Fruit fly (Drosophila melanogaster): Measurements from ENCODE around the gene Gug.
A peak's percentile ranks its signal among the peaks of the same experiment; 100 is the strongest.

Gene Gug

dm6 chr3L:8418984-8419383, 30.7 kb upstream of the Gug start:
- TF ChIP-seq CG7368 (GFP tag; optimal IDR thresholded peaks at IDR 0.05) (no peak), Sox15 (GFP tag; optimal IDR thresholded peaks at IDR 0.05) (peak; percentile 28), Gug (GFP tag; IDR thresholded peaks at IDR 0.05) (peak; percentile 97), svp (GFP tag) (no peak), CG10631 (GFP tag; optimal IDR thresholded peaks at IDR 0.05) (peak; percentile 81), Ets21C (GFP tag; optimal IDR thresholded peaks at IDR 0.05) (no peak), CG6792 (GFP tag; optimal IDR thresholded peaks at IDR 0.05) (peak; percentile 53), OdsH (GFP tag; optimal IDR thresholded peaks at IDR 0.05) (peak; percentile 82), CG11762 (GFP tag; optimal IDR thresholded peaks at IDR 0.05; ENCODE audit: insufficient read depth) (peak; percentile 69), fd85E (GFP tag; optimal IDR thresholded peaks at IDR 0.05) (no peak), pdm3 (GFP tag; optimal IDR thresholded peaks at IDR 0.05) (peak; percentile 78), CG11294 (GFP tag; IDR thresholded peaks at IDR 0.05) (peak; percentile 84), vri (GFP tag; optimal IDR thresholded peaks at IDR 0.05) (no peak), fkh (GFP tag; optimal IDR thresholded peaks at IDR 0.05) (no peak), CG11902 (GFP tag; optimal IDR thresholded peaks at IDR 0.05) (no peak), ss (GFP tag; optimal IDR thresholded peaks at IDR 0.05) (no peak), CG6163 (GFP tag; IDR thresholded peaks at IDR 0.05) (peak; percentile 94), topi (GFP tag; optimal IDR thresholded peaks at IDR 0.05) (peak; percentile 54), fd59A (GFP tag; optimal IDR thresholded peaks at IDR 0.05) (peak; percentile 55), esn (GFP tag; optimal IDR thresholded peaks at IDR 0.05) (peak; percentile 51), Hr39 (GFP tag; optimal IDR thresholded peaks at IDR 0.05) (peak; percentile 40), CG3919 (GFP tag; optimal IDR thresholded peaks at IDR 0.05) (peak; percentile 82), spab (GFP tag; optimal IDR thresholded peaks at IDR 0.05) (peak; percentile 57), net (GFP tag; optimal IDR thresholded peaks at IDR 0.05) (peak; percentile 81), Blimp-1 (GFP tag; optimal IDR thresholded peaks at IDR 0.05) (no peak), CG6276 (GFP tag; optimal IDR thresholded peaks at IDR 0.05) (peak; percentile 89), CG34406 (GFP tag; optimal IDR thresholded peaks at IDR 0.05) (peak; percentile 49), Lpt (GFP tag; optimal IDR thresholded peaks at IDR 0.05) (peak; percentile 88), dsx (GFP tag; optimal IDR thresholded peaks at IDR 0.05; ENCODE audit: poor library complexity, severe bottlenecking) (peak; percentile 55), CG4318 (GFP tag; optimal IDR thresholded peaks at IDR 0.05) (peak; percentile 89), CG6854 (GFP tag; optimal IDR thresholded peaks at IDR 0.05) (no peak), CG9139 (GFP tag; optimal IDR thresholded peaks at IDR 0.05) (peak; percentile 36), Sox102F (GFP tag; optimal IDR thresholded peaks at IDR 0.05) (peak; percentile 12), Smox (GFP tag; optimal IDR thresholded peaks at IDR 0.05) (no peak), Ets96B (tag; optimal IDR thresholded peaks at IDR 0.05) (peak; percentile 68), CG1621 (tag; optimal IDR thresholded peaks at IDR 0.05) (peak; percentile 61), CG6808 (GFP tag; optimal IDR thresholded peaks at IDR 0.05) (no peak), Sox14 (GFP tag; optimal IDR thresholded peaks at IDR 0.05) (peak; percentile 82), achi (GFP tag; optimal IDR thresholded peaks at IDR 0.05) (peak; percentile 82), Hr4 (GFP tag; optimal IDR thresholded peaks at IDR 0.05) (peak; percentile 95), CG32006 (GFP tag; optimal IDR thresholded peaks at IDR 0.05) (peak; percentile 92), dac (GFP tag; optimal IDR thresholded peaks at IDR 0.05) (peak; percentile 90), CG16779 (tag; optimal IDR thresholded peaks at IDR 0.05) (peak; percentile 60), CG15336 (GFP tag; IDR thresholded peaks at IDR 0.05) (peak; percentile 92), lz (GFP tag; optimal IDR thresholded peaks at IDR 0.05) (peak; percentile 64), acj6 (GFP tag; optimal IDR thresholded peaks at IDR 0.05) (peak; percentile 73), Eip78C (GFP tag) (peak; percentile 89), Met (GFP tag; optimal IDR thresholded peaks at IDR 0.05) (no peak), salr (GFP tag; optimal IDR thresholded peaks at IDR 0.05) (peak; percentile 43 to 72), Hr38 (GFP tag; optimal IDR thresholded peaks at IDR 0.05) (peak; percentile 52), CG8119 (GFP tag; IDR thresholded peaks at IDR 0.05) (peak; percentile 93), Eip93F (GFP tag; optimal IDR thresholded peaks at IDR 0.05) (no peak)
